Worm (Caenorhabditis elegans) whole organism, young adult: ENCODE measurements around the gene sao-1.

Source experiments
- F22D6.2 ChIP-seq: sonication (generic microtip); optimal IDR thresholded peaks from 2 replicates; lab custom pipeline; 2016; ENCODE audit warnings: mild to moderate bottlenecking, missing genetic modification characterization, missing compliant biosample characterization
- F49E8.2 ChIP-seq: sonication (generic microtip); optimal IDR thresholded peaks from 3 replicates; lab custom pipeline; 2017; ENCODE audit warnings: missing genetic modification characterization, mild to moderate bottlenecking, missing compliant biosample characterization, antibody characterized with exemption, moderate library complexity; ENCODE audit not compliant: insufficient read depth
- Y67H2A.10 ChIP-seq: fragments of 200-800 bp; sonication (Bioruptor generic); conservative IDR thresholded peaks from 2 replicates; pipeline ENCODE4 v1.3.6; 2022; ENCODE audit warnings: missing genetic modification reagents, missing genetic modification characterization, missing compliant biosample characterization
- ama-1 ChIP-seq, 3 experiments: fragments of 150-350 bp in 1 of 3; sonication (generic microtip) in 2 of 3; optimal IDR thresholded peaks; 2 replicates each; lab custom pipeline; 2014 to 2018; ENCODE audit warnings: missing biosample characterization in 2 of 3, missing genetic modification characterization in 2 of 3, missing genetic modification reagents in 2 of 3
- attf-5 ChIP-seq: fragments of 200-800 bp; sonication (Bioruptor generic); optimal IDR thresholded peaks from 2 replicates; lab custom pipeline; 2018; ENCODE audit warnings: mild to moderate bottlenecking, missing genetic modification characterization, missing compliant biosample characterization
- ceh-27 ChIP-seq: fragments of 200-800 bp; sonication (Bioruptor generic); optimal IDR thresholded peaks from 2 replicates; lab custom pipeline; 2018; ENCODE audit warnings: mild to moderate bottlenecking, missing genetic modification characterization, moderate library complexity, missing compliant biosample characterization
- dpff-1 ChIP-seq: sonication (generic microtip); optimal IDR thresholded peaks from 2 replicates; lab custom pipeline; 2017; ENCODE audit warnings: mild to moderate bottlenecking, missing genetic modification characterization, missing compliant biosample characterization
- madf-10 ChIP-seq: sonication (generic microtip); optimal IDR thresholded peaks from 2 replicates; lab custom pipeline; 2016; ENCODE audit warnings: mild to moderate bottlenecking, missing genetic modification characterization, missing compliant biosample characterization
- nfyb-1 ChIP-seq: fragments of 200-800 bp; sonication (Bioruptor generic); IDR thresholded peaks from 2 replicates; pipeline ENCODE4 v1.3.6; 2022; ENCODE audit warnings: missing genetic modification reagents, missing genetic modification characterization, missing compliant biosample characterization
- sdz-38 ChIP-seq: sonication (generic microtip); optimal IDR thresholded peaks from 2 replicates; lab custom pipeline; 2016; ENCODE audit warnings: missing genotype, missing genetic modification characterization, missing compliant biosample characterization
- snpc-4 ChIP-seq, 5 experiments: fragments of 150-350 bp in 1 of 5; sonication (generic microtip) in 4 of 5; optimal IDR thresholded peaks; 2 replicates each; lab custom pipeline; 2014 to 2018; ENCODE audit warnings: missing genetic modification characterization in 5 of 5, missing biosample characterization in 3 of 5, antibody characterized with exemption in 2 of 5, mild to moderate bottlenecking in 2 of 5, missing compliant biosample characterization in 2 of 5, missing genotype in 2 of 5, moderate library complexity in 2 of 5, missing genetic modification reagents in 1 of 5
- ztf-3 ChIP-seq: fragments of 200-800 bp; sonication (Bioruptor generic); optimal IDR thresholded peaks from 2 replicates; lab custom pipeline; 2018; ENCODE audit warnings: mild to moderate bottlenecking, missing genetic modification characterization, missing compliant biosample characterization

- TF ChIP-seq sdz-38 (tag; lab: Kevin White, UChicago) (no peak), snpc-4 (GFP tag; optimal IDR thresholded peaks at IDR 0.05; lab: Kevin White, UChicago) (no peak), snpc-4 (tag; optimal IDR thresholded peaks at IDR 0.05; lab: Kevin White, UChicago) (peak in 1 of 4 experiments; percentile 24), ceh-27 (GFP tag; lab: Kevin White, UChicago) (no peak), F49E8.2 (tag; lab: Kevin White, UChicago) (peak; percentile 50), dpff-1 (tag; lab: Kevin White, UChicago) (no peak), ztf-3 (GFP tag; lab: Kevin White, UChicago) (no peak), nfyb-1 (GFP tag; lab: Robert Waterston, UW) (peak; percentile 62; the same call in 1 of the 2 replicates), attf-5 (GFP tag; lab: Kevin White, UChicago) (peak; percentile 61), ama-1 (optimal IDR thresholded peaks at IDR 0.05; lab: Kevin White, UChicago) (no peak), ama-1 (GFP tag; optimal IDR thresholded peaks at IDR 0.05; lab: Kevin White, UChicago) (peak; percentile 32 to 69), madf-10 (tag; lab: Kevin White, UChicago) (peak; percentile 22), F22D6.2 (tag; lab: Kevin White, UChicago) (no peak), Y67H2A.10 (GFP tag; lab: Robert Waterston, UW) (no peak)
Measured at ce11 chrV:14008353-14008859, 44.7 kb downstream of the sao-1 start.
